Worm (Caenorhabditis elegans): ENCODE measurements around the gene sri-46.

- TF ChIP-seq nhr-11 (tag; optimal IDR thresholded peaks at IDR 0.05) (no peak), pqm-1 (tag; optimal IDR thresholded peaks at IDR 0.05) (no peak), ceh-24 (tag; optimal IDR thresholded peaks at IDR 0.05) (no peak)
Measured at ce11 chrII:684811-685210, 13.9 kb upstream of the sri-46 start, which contains the start of gene T02H6.5.

All from whole organism, late embryonic.